Fruit fly (Drosophila melanogaster) Kc167 (cell line): ENCODE data around the gene Desi.

Experiments used
- Sin3A ChIP-seq: fragments of >200 bp; optimal IDR thresholded peaks from 2 replicates; lab custom pipeline; 2018; ENCODE audit warnings: missing external identifiers
- h ChIP-seq: fragments of >200 bp; optimal IDR thresholded peaks from 3 replicates; lab custom pipeline; 2018; ENCODE audit warnings: missing external identifiers
- insv ChIP-seq: fragments of >200 bp; optimal IDR thresholded peaks from 3 replicates; lab custom pipeline; 2018; ENCODE audit warnings: missing external identifiers
- psq ChIP-seq: fragments of >200 bp; optimal IDR thresholded peaks from 2 replicates; lab custom pipeline; 2017; ENCODE audit warnings: missing external identifiers
- ttk ChIP-seq: sonication (Bioruptor generic); optimal IDR thresholded peaks from 2 replicates; lab custom pipeline; 2017; ENCODE audit warnings: missing external identifiers

dm6 chr3R:10803855-10804254 is 24.5 kb downstream of the Desi start, which contains the start of gene CG14692:
- no peak for TF ChIP-seq psq (lab: Kevin White, UChicago)
- TF ChIP-seq h (lab: Kevin White, UChicago), result no peak
- no peak for TF ChIP-seq Sin3A (lab: Kevin White, UChicago)
- no peak for TF ChIP-seq ttk
- no peak for TF ChIP-seq insv (lab: Kevin White, UChicago)
